Worm (Caenorhabditis elegans) whole organism, young adult: ENCODE data around the gene F10E9.12.
A peak's percentile ranks its signal among the peaks of the same experiment; 100 is the strongest.
"Not testable (repeated sequence)": the region's sequence is repeated elsewhere in the genome, so short reads cannot be mapped to it uniquely, and the experiment has no call there.

ENCODE experiments used
- B0019.2 ChIP-seq: fragments of 200-800 bp; sonication (Bioruptor generic); conservative IDR thresholded peaks from 2 replicates; pipeline ENCODE4 v1.3.6; 2022; ENCODE audit warnings: missing genetic modification reagents, missing genetic modification characterization, missing compliant biosample characterization
- D2030.7 ChIP-seq: fragments of 200-800 bp; sonication (Bioruptor generic); IDR thresholded peaks from 2 replicates; pipeline ENCODE4 v1.3.6; 2022; ENCODE audit warnings: missing genetic modification reagents, missing genetic modification characterization, missing compliant biosample characterization
- F33H1.4 ChIP-seq: fragments of 200-800 bp; sonication (Bioruptor generic); IDR thresholded peaks from 2 replicates; pipeline ENCODE4 v1.3.6; 2022; ENCODE audit warnings: missing genetic modification reagents, missing genetic modification characterization, missing compliant biosample characterization
- K12H6.12 ChIP-seq: fragments of 200-800 bp; sonication (Bioruptor generic); optimal IDR thresholded peaks from 2 replicates; lab custom pipeline; 2018; ENCODE audit warnings: mild to moderate bottlenecking, missing genetic modification characterization, missing compliant biosample characterization
- attf-3 ChIP-seq: fragments of 200-800 bp; sonication (Bioruptor generic); conservative IDR thresholded peaks from 2 replicates; pipeline ENCODE4 v1.3.6; 2022; ENCODE audit warnings: missing genetic modification reagents, missing genetic modification characterization, missing compliant biosample characterization
- attf-5 ChIP-seq: fragments of 200-800 bp; sonication (Bioruptor generic); optimal IDR thresholded peaks from 2 replicates; lab custom pipeline; 2018; ENCODE audit warnings: mild to moderate bottlenecking, missing genetic modification characterization, missing compliant biosample characterization
- cebp-1 ChIP-seq, 2 experiments: fragments of 200-800 bp in 1 of 2; sonication (Bioruptor generic) in 1 of 2; sonication (generic microtip) in 1 of 2; IDR thresholded peaks in 1 of 2; optimal IDR thresholded peaks in 1 of 2; 2 replicates each; pipeline versions ENCODE4 v1.3.6 to Lab custom; 2017 to 2022; ENCODE audit warnings: missing compliant biosample characterization in 2 of 2, missing genetic modification characterization in 2 of 2, mild to moderate bottlenecking in 1 of 2, missing genetic modification reagents in 1 of 2, moderate library complexity in 1 of 2
- ceh-100 ChIP-seq: fragments of 200-800 bp; sonication (Bioruptor generic); IDR thresholded peaks from 2 replicates; pipeline ENCODE4 v1.3.6; 2022; ENCODE audit warnings: missing genetic modification reagents, missing genetic modification characterization, missing compliant biosample characterization
- ceh-58 ChIP-seq: fragments of 200-800 bp; sonication (Bioruptor generic); IDR thresholded peaks from 2 replicates; pipeline ENCODE4 v1.3.6; 2022; ENCODE audit warnings: missing genetic modification characterization, missing compliant biosample characterization
- ceh-79 ChIP-seq: sonication (generic microtip); optimal IDR thresholded peaks from 2 replicates; lab custom pipeline; 2017; ENCODE audit warnings: mild to moderate bottlenecking, missing genetic modification characterization, missing compliant biosample characterization
- ceh-91 ChIP-seq: fragments of 200-800 bp; sonication (Bioruptor generic); IDR thresholded peaks from 2 replicates; pipeline ENCODE4 v1.3.6; 2022; ENCODE audit warnings: missing genetic modification reagents, missing genetic modification characterization, missing compliant biosample characterization
- dox-1 ChIP-seq: fragments of 200-800 bp; sonication (Bioruptor generic); IDR thresholded peaks from 2 replicates; pipeline ENCODE4 v1.3.6; 2022; ENCODE audit warnings: missing genetic modification reagents, missing genetic modification characterization, missing compliant biosample characterization
- dpff-1 ChIP-seq: sonication (generic microtip); optimal IDR thresholded peaks from 2 replicates; lab custom pipeline; 2017; ENCODE audit warnings: mild to moderate bottlenecking, missing genetic modification characterization, missing compliant biosample characterization
- dpl-1 ChIP-seq: fragments of 150-350 bp; optimal IDR thresholded peaks from 2 replicates; lab custom pipeline; 2014; ENCODE audit warnings: missing biosample characterization, missing genetic modification reagents, missing genetic modification characterization
- efl-1 ChIP-seq: fragments of 150-350 bp; optimal IDR thresholded peaks from 2 replicates; lab custom pipeline; 2014; ENCODE audit warnings: missing biosample characterization, missing genetic modification reagents, missing genetic modification characterization
- ets-4 ChIP-seq: fragments of 200-800 bp; sonication (Bioruptor generic); optimal IDR thresholded peaks from 2 replicates; lab custom pipeline; 2018; ENCODE audit warnings: mild to moderate bottlenecking, missing genetic modification characterization, missing compliant biosample characterization
- gei-17 ChIP-seq: fragments of 200-800 bp; sonication (Bioruptor generic); optimal IDR thresholded peaks from 2 replicates; lab custom pipeline; 2018; ENCODE audit warnings: mild to moderate bottlenecking, missing genetic modification characterization, missing compliant biosample characterization
- him-1 ChIP-seq: sonication (generic microtip); optimal IDR thresholded peaks from 2 replicates; lab custom pipeline; 2016; ENCODE audit warnings: missing genotype, missing genetic modification reagents, missing genetic modification characterization, missing compliant biosample characterization
- hmg-1.2 ChIP-seq: fragments of 200-800 bp; sonication (Bioruptor generic); IDR thresholded peaks from 2 replicates; pipeline ENCODE4 v1.3.6; 2022; ENCODE audit warnings: missing genetic modification reagents, missing genetic modification characterization, missing compliant biosample characterization
- hrde-1 ChIP-seq: sonication (generic microtip); optimal IDR thresholded peaks from 2 replicates; lab custom pipeline; 2016; ENCODE audit warnings: missing genetic modification characterization, mild to moderate bottlenecking, missing compliant biosample characterization, moderate library complexity, missing genotype, missing genetic modification reagents, borderline replicate concordance
- hsf-1 ChIP-seq: fragments of 200-800 bp; sonication (Bioruptor generic); IDR thresholded peaks from 2 replicates; pipeline ENCODE4 v1.3.6; 2022; ENCODE audit warnings: missing genetic modification reagents, missing genetic modification characterization, missing compliant biosample characterization
- let-526 ChIP-seq: fragments of 200-800 bp; sonication (Bioruptor generic); IDR thresholded peaks from 2 replicates; pipeline ENCODE4 v1.3.6; 2022; ENCODE audit warnings: missing genetic modification reagents, missing genetic modification characterization, missing compliant biosample characterization
- let-607 ChIP-seq, 2 experiments: fragments of 200-800 bp in 1 of 2; sonication (Bioruptor generic) in 1 of 2; sonication (generic microtip) in 1 of 2; optimal IDR thresholded peaks; 2 replicates each; lab custom pipeline; 2016 to 2018; ENCODE audit warnings: mild to moderate bottlenecking in 2 of 2, missing compliant biosample characterization in 2 of 2, missing genetic modification characterization in 2 of 2, moderate library complexity in 2 of 2, missing genotype in 1 of 2
- lin-26 ChIP-seq: fragments of 200-800 bp; sonication (Bioruptor generic); IDR thresholded peaks from 2 replicates; pipeline ENCODE4 v1.3.6; 2022; ENCODE audit warnings: missing genetic modification reagents, missing genetic modification characterization, missing compliant biosample characterization
- lin-35 ChIP-seq, 3 experiments: fragments of 150-350 bp in 2 of 3; sonication (generic microtip) in 1 of 3; optimal IDR thresholded peaks; 2 replicates each; lab custom pipeline; 2014 to 2018; ENCODE audit warnings: missing biosample characterization in 3 of 3, missing genetic modification characterization in 3 of 3, missing genetic modification reagents in 3 of 3
- lin-54 ChIP-seq: fragments of 200-800 bp; sonication (Bioruptor generic); optimal IDR thresholded peaks from 2 replicates; lab custom pipeline; 2018; ENCODE audit warnings: mild to moderate bottlenecking, missing genetic modification characterization, missing compliant biosample characterization
- lsl-1 ChIP-seq: fragments of 200-800 bp; sonication (Bioruptor generic); optimal IDR thresholded peaks from 2 replicates; lab custom pipeline; 2018; ENCODE audit warnings: mild to moderate bottlenecking, missing genetic modification characterization, moderate library complexity, missing compliant biosample characterization
- madf-6 ChIP-seq: fragments of 200-800 bp; sonication (Bioruptor generic); IDR thresholded peaks from 2 replicates; pipeline ENCODE4 v1.3.6; 2022; ENCODE audit warnings: missing genetic modification reagents, missing genetic modification characterization, missing compliant biosample characterization
- madf-8 ChIP-seq: fragments of 200-800 bp; sonication (Bioruptor generic); conservative IDR thresholded peaks from 2 replicates; pipeline ENCODE4 v1.3.6; 2022; ENCODE audit warnings: missing genetic modification reagents, missing genetic modification characterization, missing compliant biosample characterization
- nfyb-1 ChIP-seq: fragments of 200-800 bp; sonication (Bioruptor generic); IDR thresholded peaks from 2 replicates; pipeline ENCODE4 v1.3.6; 2022; ENCODE audit warnings: missing genetic modification reagents, missing genetic modification characterization, missing compliant biosample characterization
- snpc-1.1 ChIP-seq: sonication (generic microtip); optimal IDR thresholded peaks from 2 replicates; lab custom pipeline; 2017; ENCODE audit warnings: missing genetic modification characterization, mild to moderate bottlenecking, missing compliant biosample characterization, antibody characterized with exemption, moderate library complexity, missing genotype, missing genetic modification reagents; ENCODE audit not compliant: insufficient read depth
- snpc-1.3 ChIP-seq: sonication (generic microtip); optimal IDR thresholded peaks from 2 replicates; lab custom pipeline; 2017; ENCODE audit warnings: missing genetic modification characterization, mild to moderate bottlenecking, missing compliant biosample characterization, antibody characterized with exemption, moderate library complexity, missing genotype, missing genetic modification reagents; ENCODE audit not compliant: insufficient read depth
- sptf-2 ChIP-seq: fragments of 200-800 bp; sonication (Bioruptor generic); optimal IDR thresholded peaks from 2 replicates; lab custom pipeline; 2018; ENCODE audit warnings: mild to moderate bottlenecking, missing genetic modification characterization, missing compliant biosample characterization
- xnd-1 ChIP-seq: sonication (generic microtip); optimal IDR thresholded peaks from 2 replicates; lab custom pipeline; 2016; ENCODE audit warnings: missing genotype, missing genetic modification reagents, missing genetic modification characterization, missing compliant biosample characterization
- ztf-25 ChIP-seq: fragments of 200-800 bp; sonication (Bioruptor generic); IDR thresholded peaks from 2 replicates; pipeline ENCODE4 v1.3.6; 2022; ENCODE audit warnings: missing genetic modification reagents, missing genetic modification characterization, missing compliant biosample characterization
- ztf-28 ChIP-seq: fragments of 200-800 bp; sonication (Bioruptor generic); IDR thresholded peaks from 2 replicates; pipeline ENCODE4 v1.3.6; 2022; ENCODE audit warnings: missing genetic modification reagents, missing genetic modification characterization, missing compliant biosample characterization

Gene F10E9.12

ce11 chrIII:8347822-8348221 is 23.5 kb downstream of the F10E9.12 start, which contains the start of gene clc-29:
Gene clc-29, minus strand, starts transcription at chrIII:8347922.
- not testable (repeated sequence) for TF ChIP-seq D2030.7; B0019.2 (GFP tag; lab: Robert Waterston, UW); attf-5 (GFP tag; lab: Kevin White, UChicago)

ce11 chrIII:8354644-8355461 is 30.5 kb downstream of the F10E9.12 start, which contains the start of gene unc-116:
Gene unc-116, minus strand, starts transcription at chrIII:8355174.
- TF ChIP-seq let-526 (GFP tag; lab: Robert Waterston, UW) (0 out of 2 replicates have a peak, but pooled peaks have one; percentile 24), sptf-2 (GFP tag; lab: Kevin White, UChicago) (no peak), snpc-1.1 (no peak), hmg-1.2 (GFP tag; lab: Robert Waterston, UW) (peak; percentile 34; the same call in 1 of the 2 replicates), ceh-100 (GFP tag; lab: Robert Waterston, UW) (no peak), ceh-79 (tag; lab: Kevin White, UChicago) (peak; percentile 8), ztf-25 (GFP tag; lab: Robert Waterston, UW) (no peak), dox-1 (0 out of 2 replicates have a peak, but pooled peaks have one; percentile 7), ceh-58 (GFP tag; lab: Robert Waterston, UW) (no peak), cebp-1 (GFP tag; IDR thresholded peaks at IDR 0.05; lab: Robert Waterston, UW) (peak; percentile 99), cebp-1 (tag; optimal IDR thresholded peaks at IDR 0.05; lab: Kevin White, UChicago) (peak; percentile 100), him-1 (tag; lab: Kevin White, UChicago) (no peak), lin-26 (GFP tag; lab: Robert Waterston, UW) (no peak), K12H6.12 (tag; lab: Kevin White, UChicago) (peak; percentile 56), xnd-1 (tag; lab: Kevin White, UChicago) (no peak), lin-35 (GFP tag; optimal IDR thresholded peaks at IDR 0.05; lab: Kevin White, UChicago) (peak in 1 of 3 experiments; percentile 41), nfyb-1 (GFP tag; lab: Robert Waterston, UW) (no peak), hrde-1 (tag; lab: Kevin White, UChicago) (no peak), F33H1.4 (GFP tag; lab: Robert Waterston, UW) (peak; percentile 5; the same call in 1 of the 2 replicates), attf-3 (GFP tag; lab: Robert Waterston, UW) (0 out of 2 replicates have a peak, but pooled peaks have one; percentile 10), ets-4 (GFP tag; lab: Kevin White, UChicago) (peak; percentile 7), attf-5 (GFP tag; lab: Kevin White, UChicago) (peak; percentile 80)
- TF ChIP-seq, all 124 proteins: peak for 11

DNA sequence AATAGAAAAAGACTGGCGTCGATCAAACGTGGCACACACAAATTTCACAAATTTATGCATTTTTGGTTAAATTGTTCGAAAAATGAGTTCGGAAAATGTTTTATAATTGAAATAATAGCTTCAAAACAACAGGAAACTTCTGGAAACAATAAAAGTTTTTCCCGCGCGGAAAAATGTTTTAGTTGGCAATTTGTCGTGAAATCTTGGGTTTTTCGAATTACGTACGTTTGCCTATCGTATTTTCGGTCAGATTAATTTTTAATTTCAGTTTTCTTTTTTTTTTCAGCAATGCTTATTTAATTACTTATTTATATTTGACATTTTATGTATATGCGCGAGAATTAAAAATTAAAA is 31.1 kb downstream of the F10E9.12 start:
- peak; percentile 67 for TF ChIP-seq D2030.7
- TF ChIP-seq efl-1, result peak; percentile 85
- no peak for TF ChIP-seq let-526 (GFP tag; lab: Robert Waterston, UW)
- peak; percentile 64 for TF ChIP-seq madf-8 (GFP tag; lab: Robert Waterston, UW)
- TF ChIP-seq snpc-1.3 (tag; lab: Kevin White, UChicago), result no peak
- peak; percentile 9 for TF ChIP-seq lin-54 (GFP tag; lab: Kevin White, UChicago)
- TF ChIP-seq ztf-28 (GFP tag; lab: Robert Waterston, UW), result no peak
- TF ChIP-seq madf-6 (GFP tag; lab: Robert Waterston, UW), result peak; percentile 84
- no peak for TF ChIP-seq gei-17 (GFP tag; lab: Kevin White, UChicago)
- no peak for TF ChIP-seq let-607 (tag; optimal IDR thresholded peaks at IDR 0.05; lab: Kevin White, UChicago)
- TF ChIP-seq dpl-1, result peak; percentile 73
- peak; percentile 58; the same call in 1 of the 2 replicates for TF ChIP-seq ceh-91 (GFP tag; lab: Robert Waterston, UW)
- peak; percentile 70 for TF ChIP-seq B0019.2 (GFP tag; lab: Robert Waterston, UW)
- peak; percentile 61 for TF ChIP-seq F33H1.4 (GFP tag; lab: Robert Waterston, UW)
- peak; percentile 96 for TF ChIP-seq hsf-1 (GFP tag; lab: Robert Waterston, UW)
- peak; percentile 15 for TF ChIP-seq xnd-1 (tag; lab: Kevin White, UChicago)
- peak; percentile 61 for TF ChIP-seq lsl-1 (GFP tag; lab: Kevin White, UChicago)
- TF ChIP-seq dpff-1 (tag; lab: Kevin White, UChicago), result no peak
